Worm (Caenorhabditis elegans) whole organism, midembryonic: ENCODE data around the gene F23H12.3.
A peak's percentile ranks its signal among the peaks of the same experiment; 100 is the strongest.
"Not testable (repeated sequence)": the region's sequence is repeated elsewhere in the genome, so short reads cannot be mapped to it uniquely, and the experiment has no call there.

ENCODE experiments used
- T22C8.4 ChIP-seq: fragments of 200-800 bp; sonication (Bioruptor generic); IDR thresholded peaks from 2 replicates; pipeline ENCODE4 v1.3.6; 2022; ENCODE audit warnings: missing genetic modification characterization, missing compliant biosample characterization
- cog-1 ChIP-seq: sonication (generic microtip); optimal IDR thresholded peaks from 2 replicates; lab custom pipeline; 2016; ENCODE audit warnings: missing genetic modification characterization, missing compliant biosample characterization
- flt-1 ChIP-seq: fragments of 200-800 bp; sonication (Bioruptor generic); IDR thresholded peaks from 2 replicates; pipeline ENCODE4 v1.3.6; 2022; ENCODE audit warnings: missing genetic modification characterization, missing compliant biosample characterization
- klf-2 ChIP-seq: fragments of 200-800 bp; sonication (Bioruptor generic); conservative IDR thresholded peaks from 2 replicates; pipeline ENCODE4 v1.3.6; 2022; ENCODE audit warnings: missing genetic modification reagents, missing genetic modification characterization, missing compliant biosample characterization
- med-1 ChIP-seq: sonication (generic microtip); optimal IDR thresholded peaks from 2 replicates; lab custom pipeline; 2017; ENCODE audit warnings: missing genetic modification characterization, mild to moderate bottlenecking, missing compliant biosample characterization, antibody characterized with exemption, missing genetic modification reagents; ENCODE audit not compliant: insufficient read depth
- ref-1 ChIP-seq: fragments of 200-800 bp; sonication (Bioruptor generic); conservative IDR thresholded peaks from 2 replicates; pipeline ENCODE4 v1.3.6; 2022; ENCODE audit warnings: missing genetic modification reagents, missing genetic modification characterization, missing compliant biosample characterization
- tab-1 ChIP-seq: fragments of 200-800 bp; sonication (Bioruptor generic); IDR thresholded peaks from 2 replicates; pipeline ENCODE4 v1.3.6; 2022; ENCODE audit warnings: missing genetic modification characterization, missing compliant biosample characterization
- ztf-23 ChIP-seq: fragments of 200-800 bp; sonication (Bioruptor generic); IDR thresholded peaks from 2 replicates; pipeline ENCODE4 v1.3.6; 2022; ENCODE audit warnings: missing genetic modification reagents, missing genetic modification characterization, missing compliant biosample characterization
- ztf-29 ChIP-seq: fragments of 200-800 bp; sonication (Bioruptor generic); IDR thresholded peaks from 2 replicates; pipeline ENCODE4 v1.3.6; 2022; ENCODE audit warnings: missing genetic modification reagents, missing genetic modification characterization, missing compliant biosample characterization

F23H12.3 gene

DNA sequence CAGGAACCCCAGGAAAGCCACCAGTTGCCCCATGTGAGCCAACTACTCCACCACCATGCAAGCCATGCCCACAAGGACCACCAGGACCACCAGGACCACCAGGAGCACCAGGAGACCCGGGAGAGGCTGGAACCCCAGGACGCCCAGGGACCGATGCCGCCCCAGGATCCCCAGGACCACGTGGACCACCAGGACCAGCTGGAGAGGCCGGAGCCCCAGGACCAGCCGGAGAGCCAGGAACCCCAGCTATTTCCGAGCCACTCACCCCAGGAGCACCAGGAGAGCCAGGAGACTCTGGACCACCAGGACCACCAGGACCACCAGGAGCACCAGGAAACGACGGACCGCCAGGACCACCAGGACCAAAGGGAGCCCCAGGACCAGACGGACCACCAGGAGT, 8.6 kb downstream of the F23H12.3 start:
- no peak; the same call in 1 of the 2 replicates for TF ChIP-seq flt-1 (GFP tag; lab: Robert Waterston, UW)
- TF ChIP-seq ztf-23 (GFP tag; lab: Robert Waterston, UW) = no peak
- TF ChIP-seq med-1 (GFP tag; lab: Kevin White, UChicago) = no peak
- peak; percentile 12; the same call in 1 of the 2 replicates for TF ChIP-seq ztf-29 (GFP tag; lab: Robert Waterston, UW)
- peak; percentile 43; the same call in 1 of the 2 replicates for TF ChIP-seq T22C8.4 (GFP tag; lab: Robert Waterston, UW)

DNA sequence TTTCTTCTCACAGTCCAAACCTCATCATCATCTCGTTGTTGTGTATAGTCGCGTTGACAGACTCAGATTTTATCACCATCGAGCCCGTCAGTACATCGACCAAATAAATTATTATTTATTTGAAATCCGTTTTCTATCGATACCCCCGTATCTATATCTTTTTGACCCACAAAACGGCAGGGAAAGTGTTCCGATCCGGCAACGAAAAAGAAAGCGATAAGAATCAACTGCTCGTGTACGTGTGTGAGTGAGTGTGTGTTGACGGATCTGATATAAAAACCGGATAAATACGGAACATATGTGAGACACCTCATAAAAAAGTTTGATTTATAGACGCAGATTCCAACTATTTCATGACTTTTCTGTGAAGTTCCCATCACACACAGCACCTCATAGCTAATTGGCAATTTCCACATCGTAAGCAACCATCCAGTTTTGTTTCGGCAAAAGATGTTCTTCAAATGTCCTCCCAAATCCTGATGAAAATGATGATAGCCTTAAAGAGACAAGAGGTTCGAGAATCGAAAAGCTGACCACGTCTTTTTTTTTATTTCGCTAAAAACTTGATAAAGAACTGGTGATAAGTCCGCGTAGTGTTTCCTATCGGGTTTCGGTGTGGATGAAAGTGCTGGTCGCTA, 9.4 kb downstream of the F23H12.3 start:
- TF ChIP-seq flt-1 (GFP tag; lab: Robert Waterston, UW) (peak; percentile 54; the same call in 1 of the 2 replicates), ztf-23 (GFP tag; lab: Robert Waterston, UW) (no peak), cog-1 (tag; lab: Kevin White, UChicago) (no peak)

DNA sequence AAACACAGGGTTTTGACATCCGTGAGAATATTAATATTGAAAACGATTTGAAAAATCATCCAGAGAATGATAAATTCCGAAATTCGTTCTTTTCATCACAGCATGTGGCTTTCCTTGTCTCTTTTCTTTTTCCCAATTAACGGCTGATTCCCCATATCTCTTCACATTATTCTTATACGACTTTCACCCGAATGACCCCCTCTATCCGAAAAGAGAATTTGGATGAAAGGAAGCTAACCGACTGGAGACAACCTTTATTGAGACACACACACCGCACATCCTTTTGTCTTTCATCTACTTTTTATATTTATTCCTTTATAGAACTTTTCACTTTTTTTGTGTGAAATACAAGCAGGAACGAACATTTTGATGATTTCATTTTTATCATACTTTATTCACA, 12.7 kb downstream of the F23H12.3 start:
- no peak for TF ChIP-seq med-1 (GFP tag; lab: Kevin White, UChicago)
- TF ChIP-seq T22C8.4 (GFP tag; lab: Robert Waterston, UW) = no peak
- TF ChIP-seq cog-1 (tag; lab: Kevin White, UChicago) = no peak
- no peak for TF ChIP-seq flt-1 (GFP tag; lab: Robert Waterston, UW)
- no peak for TF ChIP-seq ref-1 (GFP tag; lab: Robert Waterston, UW)
- no peak for TF ChIP-seq tab-1 (GFP tag; lab: Robert Waterston, UW)
- TF ChIP-seq ztf-29 (GFP tag; lab: Robert Waterston, UW) = no peak
- TF ChIP-seq ztf-23 (GFP tag; lab: Robert Waterston, UW) = no peak
- no peak for TF ChIP-seq klf-2

DNA sequence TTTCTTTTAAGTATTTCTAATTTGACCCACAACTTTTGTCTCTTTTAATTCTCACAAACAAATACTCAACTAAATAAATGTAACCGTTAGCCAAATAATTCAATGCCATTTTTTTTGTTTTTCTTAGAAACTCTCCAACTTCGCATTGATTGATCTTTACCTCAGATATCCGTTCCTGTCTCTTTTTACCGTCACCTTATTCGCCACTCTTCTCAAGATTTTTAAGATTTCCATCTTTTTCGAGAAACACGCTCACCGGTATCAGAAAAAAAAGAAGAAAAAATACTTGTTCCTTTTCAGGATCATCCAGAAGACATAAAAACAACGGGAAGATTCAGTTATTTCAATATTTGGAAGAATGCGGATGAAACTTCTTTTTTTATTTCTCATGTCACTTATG, 13.4 kb downstream of the F23H12.3 start, which contains the start of gene F23H12.5:
Gene F23H12.5, plus strand, starts transcription at position 301 of the 400 bp plus-strand sequence.
- TF ChIP-seq flt-1 (GFP tag; lab: Robert Waterston, UW) (no peak), T22C8.4 (GFP tag; lab: Robert Waterston, UW) (no peak), tab-1 (GFP tag; lab: Robert Waterston, UW) (no peak), klf-2 (no peak), ztf-29 (GFP tag; lab: Robert Waterston, UW) (no peak)

DNA sequence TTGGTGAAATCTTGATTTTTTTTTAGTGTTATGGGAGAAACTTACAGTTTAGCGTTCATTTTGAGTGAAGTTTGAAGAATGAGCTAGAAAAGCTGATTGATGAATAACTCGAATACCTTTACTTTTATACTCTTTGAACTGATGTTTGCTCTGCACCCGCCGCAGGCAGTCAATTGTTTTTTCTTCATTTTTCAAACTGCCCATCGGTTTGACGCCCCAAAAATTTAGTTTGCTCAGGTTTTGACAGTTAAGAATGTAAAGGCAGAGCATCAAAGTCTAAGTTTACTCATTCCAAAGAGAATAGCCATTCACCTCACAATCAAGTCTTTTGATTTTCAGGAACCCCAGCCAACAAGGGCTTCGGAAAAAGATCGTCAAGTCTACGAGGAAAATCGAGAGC, 16.7 kb downstream of the F23H12.3 start, which contains the start of gene fipr-1:
Gene fipr-1, minus strand, starts transcription at position 101 of the 400 bp plus-strand sequence.
- no peak for TF ChIP-seq ztf-29 (GFP tag; lab: Robert Waterston, UW)
- no peak for TF ChIP-seq med-1 (GFP tag; lab: Kevin White, UChicago)
- TF ChIP-seq cog-1 (tag; lab: Kevin White, UChicago) = no peak
- no peak for TF ChIP-seq klf-2
- TF ChIP-seq ref-1 (GFP tag; lab: Robert Waterston, UW) = no peak
- no peak for TF ChIP-seq flt-1 (GFP tag; lab: Robert Waterston, UW)
- TF ChIP-seq ztf-23 (GFP tag; lab: Robert Waterston, UW) = no peak
- no peak for TF ChIP-seq T22C8.4 (GFP tag; lab: Robert Waterston, UW)
- TF ChIP-seq tab-1 (GFP tag; lab: Robert Waterston, UW) = no peak

DNA sequence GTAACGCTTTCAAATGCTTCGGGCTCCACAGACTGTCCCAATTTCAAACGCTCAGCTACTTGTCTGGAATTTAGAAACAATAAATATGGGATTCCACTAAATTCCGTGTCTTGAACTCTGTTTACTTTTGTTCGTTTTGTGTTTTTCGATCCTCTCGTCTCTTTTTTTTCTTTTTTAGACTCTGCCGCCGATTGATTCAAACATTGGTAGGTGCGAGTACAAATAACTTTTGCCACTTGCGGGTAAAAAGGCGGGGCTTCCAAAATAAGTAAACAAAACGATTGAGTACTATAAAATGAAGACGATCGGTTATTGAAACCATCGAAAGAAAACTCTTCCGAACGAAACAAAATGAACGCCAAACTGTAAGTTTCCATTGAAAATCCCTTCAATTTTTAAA, 20.2 kb downstream of the F23H12.3 start, which contains the start of gene fipr-2:
Gene fipr-2, plus strand, starts transcription at position 245 of the 400 bp plus-strand sequence.
- TF ChIP-seq cog-1 (tag; lab: Kevin White, UChicago) (no peak), ref-1 (GFP tag; lab: Robert Waterston, UW) (no peak), flt-1 (GFP tag; lab: Robert Waterston, UW) (no peak), T22C8.4 (GFP tag; lab: Robert Waterston, UW) (no peak), klf-2 (no peak), ztf-29 (GFP tag; lab: Robert Waterston, UW) (no peak), ztf-23 (GFP tag; lab: Robert Waterston, UW) (no peak), med-1 (GFP tag; lab: Kevin White, UChicago) (no peak), tab-1 (GFP tag; lab: Robert Waterston, UW) (no peak)

DNA sequence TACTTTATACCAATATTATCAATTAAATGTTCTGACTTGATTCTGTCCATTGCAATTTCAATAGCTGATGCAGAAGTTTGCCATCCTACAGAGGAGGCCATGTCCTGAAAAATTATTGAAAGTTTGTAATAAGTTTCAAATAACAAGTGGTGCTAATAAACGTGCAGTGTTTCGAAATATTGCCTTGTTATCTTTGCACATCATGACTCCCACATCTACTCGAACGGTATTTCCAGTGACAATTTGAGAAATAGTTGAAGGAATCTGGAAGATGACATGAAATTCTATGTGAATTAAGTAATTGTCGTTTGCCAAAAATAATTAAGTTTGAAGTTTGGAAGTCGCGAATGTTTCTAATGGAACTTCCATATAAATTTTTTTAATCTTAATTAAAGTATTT, 24.5 kb downstream of the F23H12.3 start, which contains the start of gene gcy-13:
Gene gcy-13, minus strand, starts transcription at position 101 of the 400 bp plus-strand sequence.
- no peak for TF ChIP-seq ref-1 (GFP tag; lab: Robert Waterston, UW)
- no peak for TF ChIP-seq klf-2
- TF ChIP-seq flt-1 (GFP tag; lab: Robert Waterston, UW) = no peak
- no peak for TF ChIP-seq tab-1 (GFP tag; lab: Robert Waterston, UW)
- TF ChIP-seq ztf-23 (GFP tag; lab: Robert Waterston, UW) = no peak
- TF ChIP-seq T22C8.4 (GFP tag; lab: Robert Waterston, UW) = no peak
- TF ChIP-seq ztf-29 (GFP tag; lab: Robert Waterston, UW) = no peak
- no peak for TF ChIP-seq cog-1 (tag; lab: Kevin White, UChicago)
- no peak for TF ChIP-seq med-1 (GFP tag; lab: Kevin White, UChicago)

DNA sequence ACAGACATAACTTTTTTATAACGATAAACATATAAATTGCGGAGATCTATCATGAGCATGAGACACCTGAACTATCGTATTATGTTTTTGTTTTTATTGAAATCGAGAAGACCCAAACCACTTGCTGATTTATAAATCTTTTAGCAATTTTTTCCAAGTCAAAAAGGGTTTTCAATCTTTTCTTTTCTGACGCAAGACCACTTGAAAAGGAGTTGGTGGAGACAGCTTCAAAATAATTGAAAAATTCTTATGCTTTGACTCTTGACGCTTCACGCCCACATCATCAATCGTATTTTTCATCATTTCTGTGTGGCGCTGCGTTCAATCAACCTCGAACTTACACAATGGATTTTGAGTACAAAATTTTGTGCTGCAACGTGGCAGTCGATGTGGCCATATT, 26.4 kb downstream of the F23H12.3 start, which contains the start of gene F23H12.7:
Gene F23H12.7, plus strand, starts transcription at position 301 of the 400 bp plus-strand sequence.
- TF ChIP-seq flt-1 (GFP tag; lab: Robert Waterston, UW) (no peak), T22C8.4 (GFP tag; lab: Robert Waterston, UW) (no peak), med-1 (GFP tag; lab: Kevin White, UChicago) (no peak)

DNA sequence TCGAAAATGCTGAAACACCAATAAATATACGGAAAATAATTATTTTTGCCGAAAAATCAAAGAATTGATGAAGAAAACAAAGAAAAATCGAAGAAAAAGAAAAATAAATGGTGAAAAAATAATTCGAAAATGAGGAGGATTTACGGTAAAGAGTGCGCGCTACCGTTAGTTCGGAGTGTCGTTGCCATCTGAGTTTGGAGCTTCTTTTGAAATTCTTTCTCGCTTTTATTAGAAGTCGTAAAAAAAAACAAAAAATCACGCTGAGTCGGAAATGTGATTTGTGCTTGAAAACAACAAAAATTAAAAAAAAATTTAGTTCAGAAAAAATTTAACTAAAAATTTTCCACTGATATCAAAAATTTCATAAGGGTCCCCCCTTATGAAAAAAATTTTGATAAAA, 29.3 kb downstream of the F23H12.3 start, which contains the start of gene F23H12.10:
Gene F23H12.10, minus strand, starts transcription at position 12 of the 400 bp plus-strand sequence.
- not testable (repeated sequence) for TF ChIP-seq flt-1 (GFP tag; lab: Robert Waterston, UW); cog-1 (tag; lab: Kevin White, UChicago); tab-1 (GFP tag; lab: Robert Waterston, UW)
